Fruit fly (Drosophila melanogaster) whole organism, embryonic: Measurements from ENCODE around the gene Ccdc114.
A peak's percentile ranks its signal among the peaks of the same experiment; 100 is the strongest.

ENCODE experiments used
- Atf-2 ChIP-seq: fragments of 200-800 bp; sonication (Bioruptor generic); optimal IDR thresholded peaks from 2 replicates; lab custom pipeline; 2016; ENCODE audit warnings: missing biosample characterization, missing genetic modification characterization
- CG1024 ChIP-seq: fragments of 200-800 bp; sonication (Bioruptor generic); IDR thresholded peaks from 2 replicates; pipeline ENCODE4 v1.3.6; 2022; ENCODE audit warnings: missing biosample characterization, missing genetic modification characterization
- CG10274 ChIP-seq: fragments of 200-800 bp; sonication (Bioruptor generic); optimal IDR thresholded peaks from 3 replicates; lab custom pipeline; 2017; ENCODE audit warnings: missing biosample characterization, mild to moderate bottlenecking, missing genetic modification characterization
- CG11456 ChIP-seq: fragments of 200-800 bp; sonication (Bioruptor generic); IDR thresholded peaks from 3 replicates; pipeline ENCODE4 v1.3.6; 2022; ENCODE audit warnings: missing biosample characterization, missing genetic modification characterization
- CG11696 ChIP-seq: fragments of 200-800 bp; sonication (Bioruptor generic); IDR thresholded peaks from 2 replicates; pipeline ENCODE4 v1.3.6; 2022; ENCODE audit warnings: missing biosample characterization, missing genetic modification characterization
- CG12659 ChIP-seq: fragments of 200-800 bp; sonication (Bioruptor generic); optimal IDR thresholded peaks from 3 replicates; lab custom pipeline; 2017; ENCODE audit warnings: mild to moderate bottlenecking, missing biosample characterization, missing genetic modification reagents, missing genetic modification characterization
- CG13894 ChIP-seq: fragments of 200-800 bp; sonication (Bioruptor generic); optimal IDR thresholded peaks from 3 replicates; lab custom pipeline; 2018; ENCODE audit warnings: missing biosample characterization, mild to moderate bottlenecking, missing genetic modification characterization, moderate library complexity
- CG1529 ChIP-seq: fragments of 200-800 bp; sonication (Bioruptor generic); optimal IDR thresholded peaks from 3 replicates; lab custom pipeline; 2018; ENCODE audit warnings: missing biosample characterization, missing genetic modification characterization
- CG15479 ChIP-seq: fragments of 200-800 bp; sonication (Bioruptor generic); optimal IDR thresholded peaks from 3 replicates; lab custom pipeline; 2019; ENCODE audit warnings: missing biosample characterization, mild to moderate bottlenecking, missing genetic modification characterization, moderate library complexity
- CG16779 ChIP-seq: fragments of 200-800 bp; sonication (Bioruptor generic); IDR thresholded peaks from 2 replicates; pipeline ENCODE4 v1.3.6; 2022; ENCODE audit warnings: missing biosample characterization, missing genetic modification characterization
- CG2116 ChIP-seq: fragments of 200-800 bp; sonication (Bioruptor generic); optimal IDR thresholded peaks from 3 replicates; lab custom pipeline; 2018; ENCODE audit warnings: missing biosample characterization, mild to moderate bottlenecking, missing genetic modification characterization
- CG2120 ChIP-seq: fragments of 200-800 bp; sonication (Bioruptor generic); optimal IDR thresholded peaks from 3 replicates; lab custom pipeline; 2016; ENCODE audit warnings: missing biosample characterization, missing genetic modification characterization
- CG31365 ChIP-seq: fragments of 200-800 bp; sonication (Bioruptor generic); optimal IDR thresholded peaks from 2 replicates; lab custom pipeline; 2018; ENCODE audit warnings: missing biosample characterization, mild to moderate bottlenecking, missing genetic modification characterization
- CG32532 ChIP-seq: fragments of 200-800 bp; sonication (Bioruptor generic); IDR thresholded peaks from 2 replicates; pipeline ENCODE4 v1.3.6; 2022; ENCODE audit warnings: missing biosample characterization, missing genetic modification characterization
- CG32772 ChIP-seq: fragments of 200-800 bp; sonication (Bioruptor generic); IDR thresholded peaks from 2 replicates; pipeline ENCODE4 v1.3.6; 2022; ENCODE audit warnings: missing biosample characterization, missing genetic modification characterization
- CG3281 ChIP-seq: fragments of 200-800 bp; sonication (Bioruptor generic); optimal IDR thresholded peaks from 3 replicates; lab custom pipeline; 2017; ENCODE audit warnings: missing biosample characterization, mild to moderate bottlenecking, missing genetic modification characterization
- CG33557 ChIP-seq: fragments of 200-800 bp; sonication (Bioruptor generic); optimal IDR thresholded peaks from 2 replicates; lab custom pipeline; 2019; ENCODE audit warnings: missing biosample characterization, mild to moderate bottlenecking, missing genetic modification characterization, moderate library complexity
- CG42726 ChIP-seq: fragments of 200-800 bp; sonication (Bioruptor generic); IDR thresholded peaks from 2 replicates; pipeline ENCODE4 v1.3.6; 2022; ENCODE audit warnings: missing biosample characterization, missing genetic modification characterization; ENCODE audit not compliant: partially characterized antibody
- CG4707 ChIP-seq: fragments of 200-800 bp; sonication (Bioruptor generic); optimal IDR thresholded peaks from 2 replicates; lab custom pipeline; 2018; ENCODE audit warnings: missing biosample characterization, mild to moderate bottlenecking, missing genetic modification characterization, moderate library complexity
- CG5180 ChIP-seq: fragments of 200-800 bp; sonication (Bioruptor generic); optimal IDR thresholded peaks from 3 replicates; lab custom pipeline; 2017; ENCODE audit warnings: missing biosample characterization, missing genetic modification characterization, mild to moderate bottlenecking, moderate library complexity, missing genetic modification reagents
- CG6854 ChIP-seq: fragments of 200-800 bp; sonication (Bioruptor generic); optimal IDR thresholded peaks from 3 replicates; lab custom pipeline; 2017; ENCODE audit warnings: missing biosample characterization, mild to moderate bottlenecking, missing genetic modification characterization
- CG8478 ChIP-seq: fragments of >200 bp; optimal IDR thresholded peaks from 2 replicates; lab custom pipeline; 2018
- Dp ChIP-seq: fragments of 200-800 bp; sonication (Bioruptor generic); optimal IDR thresholded peaks from 2 replicates; lab custom pipeline; 2018; ENCODE audit warnings: missing biosample characterization, mild to moderate bottlenecking, missing genetic modification characterization, moderate library complexity
- GATAe ChIP-seq: fragments of 200-800 bp; sonication (Bioruptor generic); conservative IDR thresholded peaks from 2 replicates; pipeline ENCODE4 v1.3.6; 2022; ENCODE audit warnings: missing biosample characterization, missing genetic modification characterization
- HLHmδ ChIP-seq: fragments of 200-800 bp; sonication (Bioruptor generic); optimal IDR thresholded peaks from 2 replicates; lab custom pipeline; 2018; ENCODE audit warnings: missing biosample characterization, mild to moderate bottlenecking, missing genetic modification characterization, moderate library complexity
- Jarid2 ChIP-seq: fragments of 200-800 bp; sonication (Bioruptor generic); optimal IDR thresholded peaks from 3 replicates; lab custom pipeline; 2017; ENCODE audit warnings: mild to moderate bottlenecking, missing biosample characterization, missing genetic modification reagents, missing genetic modification characterization
- Mad ChIP-seq: fragments of 200-800 bp; sonication (Bioruptor generic); optimal IDR thresholded peaks from 2 replicates; lab custom pipeline; 2016; ENCODE audit warnings: missing biosample characterization, missing genetic modification characterization
- Nf-YC ChIP-seq: fragments of 200-800 bp; optimal IDR thresholded peaks from 3 replicates; lab custom pipeline; 2019; ENCODE audit warnings: missing biosample characterization, mild to moderate bottlenecking, missing genetic modification characterization, moderate library complexity
- Sox102F ChIP-seq: fragments of 200-800 bp; sonication (Bioruptor generic); optimal IDR thresholded peaks from 2 replicates; lab custom pipeline; 2018; ENCODE audit warnings: missing biosample characterization, mild to moderate bottlenecking, missing genetic modification characterization, moderate library complexity
- Xrp1 ChIP-seq: fragments of 200-800 bp; sonication (Bioruptor generic); IDR thresholded peaks from 2 replicates; pipeline ENCODE4 v1.3.6; 2022; ENCODE audit warnings: missing biosample characterization, missing genetic modification characterization
- aop ChIP-seq: fragments of 200-800 bp; sonication (Bioruptor generic); IDR thresholded peaks from 2 replicates; pipeline ENCODE4 v1.3.6; 2022; ENCODE audit warnings: missing biosample characterization, missing genetic modification characterization
- ap ChIP-seq: fragments of 200-800 bp; sonication (Bioruptor generic); IDR thresholded peaks from 2 replicates; pipeline ENCODE4 v1.3.6; 2022; ENCODE audit warnings: missing biosample characterization, missing genetic modification characterization
- bcd ChIP-seq: fragments of 200-800 bp; sonication (Bioruptor generic); optimal IDR thresholded peaks from 2 replicates; lab custom pipeline; 2017; ENCODE audit warnings: missing biosample characterization, mild to moderate bottlenecking, missing genetic modification characterization
- cg ChIP-seq: fragments of 200-800 bp; sonication (Bioruptor generic); optimal IDR thresholded peaks from 3 replicates; lab custom pipeline; 2019; ENCODE audit warnings: missing biosample characterization, mild to moderate bottlenecking, missing genetic modification characterization, moderate library complexity
- croc ChIP-seq: fragments of 200-800 bp; sonication (Bioruptor generic); conservative IDR thresholded peaks from 3 replicates; pipeline ENCODE4 v1.3.6; 2022; ENCODE audit warnings: missing biosample characterization, missing genetic modification characterization
- dimm ChIP-seq: fragments of 200-800 bp; sonication (Bioruptor generic); IDR thresholded peaks from 2 replicates; pipeline ENCODE4 v1.3.6; 2022; ENCODE audit warnings: missing biosample characterization, missing genetic modification characterization
- disco-r ChIP-seq: fragments of 200-800 bp; sonication (Bioruptor generic); optimal IDR thresholded peaks from 2 replicates; lab custom pipeline; 2016; ENCODE audit warnings: missing biosample characterization, missing genetic modification characterization
- dm ChIP-seq: fragments of 200-800 bp; sonication (Bioruptor generic); optimal IDR thresholded peaks from 3 replicates; lab custom pipeline; 2016; ENCODE audit warnings: missing biosample characterization, missing genetic modification characterization
- hb ChIP-seq: fragments of 200-800 bp; sonication (Bioruptor generic); IDR thresholded peaks from 3 replicates; pipeline ENCODE4 v1.3.6; 2022; ENCODE audit warnings: missing biosample characterization, missing genetic modification characterization; ENCODE audit not compliant: partially characterized antibody
- her ChIP-seq: fragments of 200-800 bp; sonication (Bioruptor generic); optimal IDR thresholded peaks from 2 replicates; lab custom pipeline; 2016; ENCODE audit warnings: missing biosample characterization, missing genetic modification characterization
- hth ChIP-seq: fragments of >200 bp; optimal IDR thresholded peaks from 2 replicates; lab custom pipeline; 2017; ENCODE audit warnings: inconsistent platforms
- jumu ChIP-seq: fragments of 200-800 bp; sonication (Bioruptor generic); optimal IDR thresholded peaks from 3 replicates; lab custom pipeline; 2016; ENCODE audit warnings: missing biosample characterization, missing genetic modification characterization
- kah ChIP-seq: fragments of 200-800 bp; sonication (Bioruptor generic); optimal IDR thresholded peaks from 2 replicates; lab custom pipeline; 2018; ENCODE audit warnings: missing biosample characterization, mild to moderate bottlenecking, missing genetic modification characterization
- kni ChIP-seq: fragments of 200-800 bp; sonication (Bioruptor generic); optimal IDR thresholded peaks from 3 replicates; lab custom pipeline; 2017; ENCODE audit warnings: mild to moderate bottlenecking, missing biosample characterization, missing genetic modification reagents, missing genetic modification characterization
- nau ChIP-seq: fragments of 200-800 bp; sonication (Bioruptor generic); optimal IDR thresholded peaks from 3 replicates; lab custom pipeline; 2017; ENCODE audit warnings: missing biosample characterization, mild to moderate bottlenecking, missing genetic modification characterization, missing genetic modification reagents
- pho ChIP-seq: fragments of 200-800 bp; sonication (Bioruptor generic); optimal IDR thresholded peaks from 2 replicates; lab custom pipeline; 2016; ENCODE audit warnings: missing biosample characterization, missing genetic modification characterization
- sqz ChIP-seq: fragments of 200-800 bp; sonication (Bioruptor generic); optimal IDR thresholded peaks from 3 replicates; lab custom pipeline; 2018; ENCODE audit warnings: missing biosample characterization, mild to moderate bottlenecking, missing genetic modification characterization
- tio ChIP-seq: fragments of 200-800 bp; sonication (Bioruptor generic); optimal IDR thresholded peaks from 2 replicates; lab custom pipeline; 2017; ENCODE audit warnings: missing biosample characterization, missing genetic modification characterization, inconsistent platforms
- vvl ChIP-seq: fragments of 200-800 bp; sonication (Bioruptor generic); IDR thresholded peaks from 2 replicates; pipeline ENCODE4 v1.3.6; 2022; ENCODE audit warnings: missing biosample characterization, missing genetic modification characterization
- zen ChIP-seq: fragments of 200-800 bp; sonication (Bioruptor generic); optimal IDR thresholded peaks from 3 replicates; lab custom pipeline; 2018; ENCODE audit warnings: missing biosample characterization, mild to moderate bottlenecking, missing genetic modification characterization, moderate library complexity

Ccdc114 gene

DNA sequence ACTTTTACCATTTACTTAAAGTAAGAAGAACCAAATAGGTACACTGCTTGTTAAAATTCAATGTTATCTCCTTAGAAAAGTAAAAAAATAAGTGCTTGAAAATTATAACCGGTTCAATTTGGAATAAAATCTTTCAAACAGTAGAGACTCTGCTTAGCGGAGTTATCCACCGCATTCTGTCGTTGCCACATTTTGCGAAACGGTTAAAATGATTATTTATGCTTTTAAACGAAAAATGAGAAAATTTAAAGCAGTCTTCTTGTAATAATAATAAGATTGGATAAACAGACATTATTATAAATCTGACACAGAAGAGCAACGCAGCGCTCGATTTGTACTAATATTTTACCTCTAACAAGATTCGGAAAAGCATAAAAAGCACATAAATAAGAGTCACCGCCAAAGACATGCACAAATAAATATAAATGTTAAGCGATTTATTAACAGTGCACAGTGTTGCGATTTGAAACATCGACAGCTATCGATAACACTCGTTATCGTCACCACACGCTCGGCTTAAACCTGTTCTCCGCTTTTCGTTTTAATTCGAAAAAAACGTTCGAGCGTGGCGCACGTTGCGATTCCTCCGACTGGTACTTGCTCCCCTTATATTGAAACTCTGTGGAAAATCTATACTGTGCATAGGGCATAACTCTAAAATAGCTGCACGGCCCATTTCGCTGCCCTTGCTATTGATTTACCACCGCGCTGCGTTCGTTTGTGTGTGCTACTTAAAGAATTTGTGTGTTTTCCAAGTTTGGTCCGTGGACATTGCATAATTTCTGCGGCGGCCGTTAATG, 433 bp upstream of the Ccdc114 start, which contains the start of gene Fas1:
TSS of gene Fas1 (plus strand) at position 489 of the 800 bp plus-strand sequence.
- peak; percentile 41 for TF ChIP-seq CG4707
- no peak for TF ChIP-seq cg (GFP tag; lab: Kevin White, UChicago)
- no peak for TF ChIP-seq Nf-YC (tag; lab: Kevin White, UChicago)
- TF ChIP-seq aop = no peak
- no peak for TF ChIP-seq tio (GFP tag; lab: Kevin White, UChicago)
- TF ChIP-seq CG11456 = no peak
- no peak for TF ChIP-seq CG33557 (GFP tag; lab: Kevin White, UChicago)
- peak; percentile 73 for TF ChIP-seq Dp (GFP tag; lab: Kevin White, UChicago)
- TF ChIP-seq CG1024 (GFP tag; lab: Robert Waterston, UW) = no peak
- no peak for TF ChIP-seq CG10274 (GFP tag; lab: Kevin White, UChicago)
- TF ChIP-seq kah (GFP tag; lab: Kevin White, UChicago) = no peak
- TF ChIP-seq CG2120 (GFP tag; lab: Kevin White, UChicago) = no peak
- no peak for TF ChIP-seq CG5180 (GFP tag; lab: Kevin White, UChicago)
- no peak for TF ChIP-seq Xrp1 (GFP tag; lab: Robert Waterston, UW)
- no peak for TF ChIP-seq CG3281 (GFP tag; lab: Kevin White, UChicago)
- no peak for TF ChIP-seq dimm (GFP tag; lab: Robert Waterston, UW)
- peak; percentile 31; the same call in 1 of the 3 replicates for TF ChIP-seq hb (GFP tag; lab: Robert Waterston, UW)
- TF ChIP-seq CG31365 = peak; percentile 95
- no peak for TF ChIP-seq her
- TF ChIP-seq disco-r (GFP tag; lab: Kevin White, UChicago) = no peak
- no peak for TF ChIP-seq CG8478 (lab: Kevin White, UChicago)
- no peak for TF ChIP-seq jumu (GFP tag; lab: Kevin White, UChicago)
- TF ChIP-seq CG12659 (GFP tag; lab: Kevin White, UChicago) = peak; percentile 44
- TF ChIP-seq CG42726 (GFP tag; lab: Robert Waterston, UW) = peak; percentile 26; the same call in 1 of the 2 replicates
- no peak for TF ChIP-seq bcd
- no peak for TF ChIP-seq CG32532 (GFP tag; lab: Robert Waterston, UW)
- peak; percentile 99 for TF ChIP-seq CG2116
- TF ChIP-seq croc (GFP tag; lab: Robert Waterston, UW) = no peak
- no peak for TF ChIP-seq GATAe (GFP tag; lab: Robert Waterston, UW)
- TF ChIP-seq HLHmδ (GFP tag; lab: Kevin White, UChicago) = peak; percentile 76
- TF ChIP-seq ap (GFP tag; lab: Robert Waterston, UW) = no peak
- no peak for TF ChIP-seq CG11696 (GFP tag; lab: Robert Waterston, UW)
- no peak for TF ChIP-seq pho
- peak; percentile 77 for TF ChIP-seq sqz (GFP tag; lab: Kevin White, UChicago)
- TF ChIP-seq CG32772 (GFP tag; lab: Robert Waterston, UW) = no peak
- no peak for TF ChIP-seq Mad (GFP tag; lab: Kevin White, UChicago)
- TF ChIP-seq CG1529 (GFP tag; lab: Kevin White, UChicago) = no peak
- TF ChIP-seq CG15479 = no peak
- TF ChIP-seq Atf-2 (GFP tag; lab: Kevin White, UChicago) = no peak
- peak; percentile 85 for TF ChIP-seq kni (GFP tag; lab: Kevin White, UChicago)
- TF ChIP-seq hth (lab: Kevin White, UChicago) = no peak
- TF ChIP-seq Jarid2 = peak; percentile 83
- TF ChIP-seq vvl = peak; percentile 61
- no peak for TF ChIP-seq CG13894 (tag; lab: Kevin White, UChicago)
- TF ChIP-seq CG6854 = peak; percentile 40
- TF ChIP-seq CG16779 = 0 out of 2 replicates have a peak, but pooled peaks have one; percentile 10
- TF ChIP-seq zen = peak; percentile 22
- peak; percentile 30 for TF ChIP-seq dm (GFP tag; lab: Kevin White, UChicago)
- TF ChIP-seq nau = no peak
- no peak for TF ChIP-seq Sox102F
